Worm (Caenorhabditis elegans) whole organism, early embryonic: Measurements from ENCODE around the gene C54F6.19.

Experiments
- flt-1 ChIP-seq: fragments of 200-800 bp; sonication (Bioruptor generic); IDR thresholded peaks from 2 replicates; pipeline ENCODE4 v1.3.6; 2022; ENCODE audit warnings: missing genetic modification characterization, missing compliant biosample characterization
- hmg-4 ChIP-seq: fragments of 200-800 bp; sonication (Bioruptor generic); optimal IDR thresholded peaks from 2 replicates; lab custom pipeline; 2018; ENCODE audit warnings: mild to moderate bottlenecking, missing genetic modification characterization, missing compliant biosample characterization

DNA sequence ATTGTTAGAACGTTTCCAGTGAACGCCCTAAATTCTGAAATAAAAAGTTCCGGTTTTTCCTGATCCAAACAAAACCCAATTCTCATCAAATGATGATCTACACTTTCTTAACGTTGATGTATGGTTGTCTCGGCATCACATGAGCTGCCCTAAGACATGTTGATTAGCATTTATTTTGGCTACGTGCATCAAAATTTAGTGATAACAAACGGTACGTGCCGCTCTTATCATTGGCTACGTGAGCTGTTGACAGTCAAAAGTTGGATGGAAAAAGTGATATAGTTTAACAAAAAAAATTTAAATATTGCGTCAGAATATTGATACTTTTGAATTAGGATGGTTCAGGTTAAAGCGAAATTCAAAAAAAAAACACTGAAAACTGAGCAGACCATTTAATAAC lies 2.7 kb downstream of the C54F6.19 start:
- TF ChIP-seq flt-1 (GFP tag; lab: Robert Waterston, UW), result no peak
- no peak for TF ChIP-seq hmg-4 (GFP tag; lab: Kevin White, UChicago)
